Fruit fly (Drosophila melanogaster) S2 (cell line): ENCODE measurements around the gene inaF-C.

Experiments
- CG8478 ChIP-seq: fragments of >200 bp; optimal IDR thresholded peaks from 2 replicates; lab custom pipeline; 2018
- CTCF ChIP-seq, 2 experiments: fragments of >200 bp; optimal IDR thresholded peaks; 2 replicates each; lab custom pipeline; 2018

DNA sequence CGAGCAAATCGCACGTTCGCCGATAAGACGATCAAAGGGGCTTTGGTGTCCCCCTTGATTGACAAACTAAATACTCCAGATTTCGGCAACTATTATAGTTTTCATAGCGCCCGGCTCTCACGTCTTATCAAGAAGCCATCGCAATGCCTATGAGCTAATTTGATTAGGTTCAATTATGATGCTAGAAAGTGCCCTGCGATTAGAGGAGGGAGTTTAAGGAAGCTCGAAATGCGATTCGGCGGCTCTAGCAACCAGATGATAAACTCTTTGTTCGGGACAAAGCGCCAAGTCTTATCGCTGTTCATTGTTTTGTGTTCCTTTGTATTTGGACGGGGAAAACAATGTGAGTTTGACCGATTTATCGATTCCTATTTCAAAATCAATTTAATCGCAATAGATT is 13.7 kb downstream of the inaF-C start:
- no peak for TF ChIP-seq CG8478
- no peak for TF ChIP-seq CTCF (optimal IDR thresholded peaks at IDR 0.05; lab: Kevin White, UChicago)
